Worm (Caenorhabditis elegans): ENCODE results near the gene csq-1.

DNA sequence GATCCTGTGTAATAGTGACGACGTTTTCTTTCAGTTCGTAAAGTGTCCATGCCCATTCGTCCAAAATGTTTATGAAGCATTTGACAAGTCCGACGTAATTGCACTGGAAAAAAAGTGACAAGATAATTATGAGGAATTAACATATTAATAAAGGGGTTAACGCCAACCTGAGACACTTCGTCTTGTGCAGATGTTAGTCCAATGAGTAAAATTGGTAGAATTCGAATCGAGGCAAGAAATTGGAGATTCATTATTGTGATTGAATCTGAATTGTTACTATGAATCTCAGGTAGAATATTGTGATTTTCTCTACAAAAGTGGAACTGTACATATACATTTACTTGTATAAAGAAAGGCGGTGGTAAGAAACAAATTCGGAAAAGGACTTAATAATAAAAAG is 48.5 kb upstream of the csq-1 start, which contains the start of gene F54E4.3:
- TF ChIP-seq ama-1 (optimal IDR thresholded peaks at IDR 0.05) (no peak), lin-39 (tag; optimal IDR thresholded peaks at IDR 0.05) (no peak), nhr-76 (tag; optimal IDR thresholded peaks at IDR 0.05) (no peak)
